Worm (Caenorhabditis elegans): Measurements from ENCODE around the gene F59D12.5.

F59D12.5 gene

DNA sequence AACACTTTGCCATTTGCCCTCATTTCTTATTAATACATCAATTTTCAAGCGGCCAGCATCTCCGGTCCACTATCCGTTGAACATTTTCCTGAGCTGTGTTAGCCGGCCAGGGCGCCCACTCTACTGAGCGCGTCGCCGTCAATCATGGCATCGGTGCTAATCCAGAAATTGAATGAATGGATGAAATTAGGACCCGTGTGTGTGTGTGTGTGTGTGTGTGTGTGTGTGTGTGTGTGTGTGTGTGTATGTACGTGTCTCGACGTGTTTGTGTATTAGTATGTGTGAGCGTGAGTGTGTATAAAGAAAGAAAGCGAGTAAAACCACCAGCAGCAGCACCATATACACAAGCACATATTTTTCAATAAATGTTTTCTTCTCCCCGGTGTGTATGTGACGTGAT lies 6.0 kb upstream of the F59D12.5 start:
- TF ChIP-seq ceh-45 (GFP tag; IDR thresholded peaks at IDR 0.05) = no peak
- no peak for TF ChIP-seq pqm-1 (tag; optimal IDR thresholded peaks at IDR 0.05)
- TF ChIP-seq unc-42 (tag; optimal IDR thresholded peaks at IDR 0.05) = peak; percentile 64
- TF ChIP-seq sox-4 (tag; optimal IDR thresholded peaks at IDR 0.05) = no peak
- TF ChIP-seq ama-1 (optimal IDR thresholded peaks at IDR 0.05) = no peak
- no peak for TF ChIP-seq C38D4.7 (GFP tag; optimal IDR thresholded peaks at IDR 0.05)
- no peak for TF ChIP-seq odd-2 (tag; optimal IDR thresholded peaks at IDR 0.05)
- TF ChIP-seq ceh-31 (tag; optimal IDR thresholded peaks at IDR 0.05) = peak; percentile 21
- no peak for TF ChIP-seq fkh-6 (tag; optimal IDR thresholded peaks at IDR 0.05)
- no peak for TF ChIP-seq nhr-232 (tag; optimal IDR thresholded peaks at IDR 0.05)
- no peak for TF ChIP-seq sox-2 (GFP tag; IDR thresholded peaks at IDR 0.05)
- no peak for TF ChIP-seq hlh-30 (tag; optimal IDR thresholded peaks at IDR 0.05; ENCODE audit: insufficient read depth)
- TF ChIP-seq gmeb-2 (tag; optimal IDR thresholded peaks at IDR 0.05) = no peak
- peak; percentile 11 for TF ChIP-seq ceh-14 (tag; optimal IDR thresholded peaks at IDR 0.05)
- TF ChIP-seq nhr-11 (tag; optimal IDR thresholded peaks at IDR 0.05) = no peak
- no peak for TF ChIP-seq fax-1 (tag; optimal IDR thresholded peaks at IDR 0.05)
- TF ChIP-seq Y22D7AL.16 (tag; optimal IDR thresholded peaks at IDR 0.05) = no peak

DNA sequence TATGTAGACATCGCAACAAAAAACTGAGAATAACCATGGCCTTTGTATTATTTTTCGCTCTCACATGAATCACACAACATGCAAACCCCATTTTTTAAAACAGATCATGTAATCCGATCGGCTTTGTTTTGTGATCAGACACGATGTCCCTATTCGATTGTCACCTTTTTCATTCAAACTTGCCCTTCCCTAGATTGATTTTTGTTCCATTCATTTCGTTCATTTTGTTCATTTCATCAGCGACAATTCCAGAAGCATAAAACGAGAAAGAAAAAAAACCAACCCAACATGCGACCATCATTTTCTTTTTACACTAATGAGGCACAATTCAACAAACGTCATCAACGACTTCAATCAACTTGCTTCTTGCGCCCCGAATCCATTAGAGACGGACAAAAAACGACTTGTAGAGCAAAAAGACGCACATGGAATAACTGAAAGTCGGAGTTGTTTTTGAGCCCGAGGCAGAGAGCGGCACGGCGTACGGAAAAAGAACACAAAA lies 3.8 kb upstream of the F59D12.5 start, which contains the start of gene F59D12.3:
Gene F59D12.3, minus strand, starts transcription at position 51 of the 502 bp plus-strand sequence.
- TF ChIP-seq F13H6.1 (tag; optimal IDR thresholded peaks at IDR 0.05) (no peak), fkh-6 (tag; optimal IDR thresholded peaks at IDR 0.05) (no peak), unc-55 (GFP tag; optimal IDR thresholded peaks at IDR 0.05) (no peak), ceh-14 (tag; optimal IDR thresholded peaks at IDR 0.05) (no peak), gmeb-2 (tag; optimal IDR thresholded peaks at IDR 0.05) (no peak), mec-3 (tag; optimal IDR thresholded peaks at IDR 0.05; ENCODE audit: borderline replicate concordance) (no peak), C38D4.7 (GFP tag; optimal IDR thresholded peaks at IDR 0.05) (no peak), pax-1 (tag; optimal IDR thresholded peaks at IDR 0.05) (no peak), hlh-8 (tag; optimal IDR thresholded peaks at IDR 0.05) (no peak), syd-9 (tag; optimal IDR thresholded peaks at IDR 0.05) (no peak), pqm-1 (tag; optimal IDR thresholded peaks at IDR 0.05) (no peak), ceh-48 (tag; optimal IDR thresholded peaks at IDR 0.05) (no peak), lin-11 (tag; optimal IDR thresholded peaks at IDR 0.05) (no peak)

DNA sequence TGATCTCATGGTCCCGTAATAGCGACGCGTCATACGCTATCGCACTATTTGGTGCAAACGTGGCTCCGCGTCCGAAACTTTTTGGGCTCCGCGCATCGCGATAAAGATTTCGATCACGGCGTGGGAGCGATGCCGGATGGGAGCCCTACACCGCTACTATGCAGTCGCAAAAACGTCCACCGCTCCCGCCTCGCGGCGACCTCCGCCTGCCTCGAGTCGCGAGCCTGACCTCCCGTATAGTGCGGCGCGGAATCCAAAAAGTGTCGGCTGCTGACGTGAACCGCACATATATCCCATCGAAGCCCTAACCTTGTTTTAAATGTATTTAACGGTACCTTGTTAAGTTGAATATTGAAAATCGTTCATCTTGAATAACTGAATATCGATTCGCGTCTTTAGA lies 3.3 kb upstream of the F59D12.5 start:
- TF ChIP-seq tbx-2 (tag; optimal IDR thresholded peaks at IDR 0.05) (no peak), unc-55 (GFP tag; optimal IDR thresholded peaks at IDR 0.05) (no peak), nhr-11 (tag; optimal IDR thresholded peaks at IDR 0.05) (no peak), mec-3 (tag; optimal IDR thresholded peaks at IDR 0.05; ENCODE audit: borderline replicate concordance) (no peak), ceh-22 (tag; optimal IDR thresholded peaks at IDR 0.05) (no peak), ets-4 (tag; optimal IDR thresholded peaks at IDR 0.05) (no peak), ama-1 (optimal IDR thresholded peaks at IDR 0.05) (no peak), hlh-30 (tag; optimal IDR thresholded peaks at IDR 0.05; ENCODE audit: insufficient read depth) (no peak), dve-1 (tag; optimal IDR thresholded peaks at IDR 0.05) (no peak), elt-4 (tag; optimal IDR thresholded peaks at IDR 0.05) (no peak), fax-1 (tag; optimal IDR thresholded peaks at IDR 0.05) (no peak), pros-1 (tag; optimal IDR thresholded peaks at IDR 0.05) (no peak), lin-11 (tag; optimal IDR thresholded peaks at IDR 0.05) (no peak), hlh-15 (tag; optimal IDR thresholded peaks at IDR 0.05) (no peak), npax-4 (tag; optimal IDR thresholded peaks at IDR 0.05) (no peak), ahr-1 (tag; optimal IDR thresholded peaks at IDR 0.05) (no peak)

DNA sequence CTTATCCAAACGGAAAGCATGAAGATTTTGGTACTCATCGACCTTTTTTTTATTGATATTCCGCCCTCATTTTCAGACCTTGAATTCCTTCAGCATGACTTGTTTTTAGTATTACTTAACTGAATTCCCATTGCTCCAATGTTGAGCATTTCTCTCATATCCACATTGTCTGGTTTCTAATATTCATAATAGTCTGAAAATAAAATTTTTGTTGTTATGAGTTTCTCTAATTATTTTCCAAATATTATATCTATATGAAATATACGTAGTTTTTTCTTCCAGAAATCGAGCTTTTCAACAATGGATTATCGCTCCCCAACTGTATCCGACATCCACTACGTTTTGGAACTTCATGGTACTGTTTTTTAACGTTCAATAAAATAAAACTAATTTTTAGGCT lies 4.5 kb downstream of the F59D12.5 start, which contains the start of gene H08J19.1:
Gene H08J19.1, plus strand, starts transcription at position 301 of the 400 bp plus-strand sequence.
- TF ChIP-seq unc-55 (GFP tag; optimal IDR thresholded peaks at IDR 0.05) = no peak
- TF ChIP-seq ceh-6 (GFP tag; optimal IDR thresholded peaks at IDR 0.05) = no peak
- no peak for TF ChIP-seq unc-86 (tag; optimal IDR thresholded peaks at IDR 0.05)
- no peak for TF ChIP-seq hlh-13 (GFP tag; optimal IDR thresholded peaks at IDR 0.05)
- no peak for TF ChIP-seq T23F11.4 (GFP tag; optimal IDR thresholded peaks at IDR 0.05)

Measured in whole organism, late embryonic.